Fruit fly (Drosophila melanogaster) whole organism, pupa: ENCODE data around the gene Acp32CD.

Experiments
- CG15710 ChIP-seq: fragments of 200-800 bp; sonication (Bioruptor generic); optimal IDR thresholded peaks from 2 replicates; lab custom pipeline; 2018; ENCODE audit warnings: missing biosample characterization, mild to moderate bottlenecking, missing genetic modification characterization, moderate library complexity
- CG32121 ChIP-seq: fragments of 200-800 bp; sonication (Bioruptor generic); IDR thresholded peaks from 2 replicates; pipeline ENCODE4 v1.3.6; 2022; ENCODE audit warnings: missing biosample characterization, missing genetic modification characterization
- CG34367 ChIP-seq: fragments of 200-800 bp; sonication (Bioruptor generic); optimal IDR thresholded peaks from 2 replicates; lab custom pipeline; 2018; ENCODE audit warnings: missing biosample characterization, mild to moderate bottlenecking, missing genetic modification characterization
- Ets98B ChIP-seq: fragments of 200-800 bp; sonication (Bioruptor generic); IDR thresholded peaks from 2 replicates; pipeline ENCODE4 v1.3.6; 2022; ENCODE audit warnings: missing biosample characterization, missing genetic modification characterization
- Snoo ChIP-seq: fragments of 200-800 bp; sonication (Bioruptor generic); optimal IDR thresholded peaks from 3 replicates; lab custom pipeline; 2017; ENCODE audit warnings: missing biosample characterization, mild to moderate bottlenecking, missing genetic modification characterization, inconsistent platforms

DNA sequence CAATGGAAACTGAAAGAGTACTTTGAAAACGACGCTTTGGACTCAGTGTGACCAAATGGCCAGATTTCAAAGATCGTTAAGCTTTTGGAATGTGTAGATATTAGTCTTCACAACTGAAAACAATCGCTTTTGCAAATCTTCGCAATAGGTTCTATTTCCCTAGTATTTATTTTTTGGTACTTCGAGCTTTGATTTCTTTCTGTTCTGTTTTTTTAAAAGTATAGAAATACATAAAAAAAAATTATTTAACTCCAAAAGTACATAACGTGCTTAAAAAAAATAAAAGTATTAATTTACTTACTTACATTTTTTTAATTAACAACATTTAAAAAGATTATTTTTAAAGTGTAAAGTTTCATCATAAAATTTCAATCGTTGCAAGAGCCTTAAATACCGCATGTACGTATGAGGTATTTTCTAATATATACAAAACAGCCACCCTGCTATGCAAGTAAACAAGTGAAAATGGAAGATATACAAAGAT, 28.0 kb upstream of the Acp32CD start, which contains the start of the genes piwi and CG12253:
- TF ChIP-seq Snoo (tag; lab: Kevin White, UChicago): peak; percentile 55
- no peak for TF ChIP-seq CG32121 (GFP tag; lab: Robert Waterston, UW)
- peak; percentile 85 for TF ChIP-seq CG15710 (tag; lab: Kevin White, UChicago)
- TF ChIP-seq Ets98B (GFP tag; lab: Robert Waterston, UW): no peak
- TF ChIP-seq CG34367 (tag; lab: Kevin White, UChicago): peak; percentile 70
